Fruit fly (Drosophila melanogaster): ENCODE data around the gene CG32264.
A peak's percentile ranks its signal among the peaks of the same experiment; 100 is the strongest.

The CG32264 gene

DNA sequence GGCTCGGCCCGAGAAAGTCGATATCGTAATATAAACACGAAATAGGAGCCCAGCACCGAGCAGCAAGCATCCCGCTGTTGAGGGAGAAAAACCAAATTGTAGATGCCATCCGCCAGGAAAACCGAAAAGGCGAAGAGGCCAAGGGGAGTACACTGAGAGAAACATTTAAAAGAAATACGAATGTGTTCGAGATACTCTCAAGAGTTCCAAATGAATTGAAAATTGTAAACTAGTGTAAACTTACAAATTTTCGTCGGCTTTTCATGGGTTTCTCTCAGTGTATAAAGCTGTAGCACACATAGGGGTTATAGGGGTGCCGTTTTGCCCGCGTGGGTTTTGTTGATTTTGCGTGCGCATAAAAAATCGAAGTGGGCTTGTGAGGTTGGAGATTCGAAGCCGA is 3.6 kb downstream of the CG32264 start (continued):
- TF ChIP-seq CG18476 (GFP tag; optimal IDR thresholded peaks at IDR 0.05) (peak; percentile 23), pzg (GFP tag; optimal IDR thresholded peaks at IDR 0.05) (peak; percentile 5), Trl (optimal IDR thresholded peaks at IDR 0.05) (no peak), Trl (GFP tag; optimal IDR thresholded peaks at IDR 0.05) (peak; percentile 53), CG15479 (GFP tag; optimal IDR thresholded peaks at IDR 0.05) (no peak), CG18599 (GFP tag; optimal IDR thresholded peaks at IDR 0.05) (peak; percentile 92), tll (GFP tag; optimal IDR thresholded peaks at IDR 0.05) (no peak), gsb-n (tag; optimal IDR thresholded peaks at IDR 0.05) (no peak), al (GFP tag; IDR thresholded peaks at IDR 0.05) (peak; percentile 53; the same call in 1 of the 2 replicates), dmrt99B (tag; optimal IDR thresholded peaks at IDR 0.05) (peak; percentile 71), ase (GFP tag; IDR thresholded peaks at IDR 0.05) (peak; percentile 80), HLH3B (GFP tag; IDR thresholded peaks at IDR 0.05) (peak; percentile 79), CG10366 (GFP tag; IDR thresholded peaks at IDR 0.05) (peak; percentile 69), trh (GFP tag; optimal IDR thresholded peaks at IDR 0.05) (no peak), CG10565 (GFP tag; optimal IDR thresholded peaks at IDR 0.05) (no peak), CG11504 (tag; optimal IDR thresholded peaks at IDR 0.05) (peak; percentile 72), Optix (GFP tag; IDR thresholded peaks at IDR 0.05) (peak; percentile 58; the same call in 2 of the 3 replicates), ERR (GFP tag; optimal IDR thresholded peaks at IDR 0.05) (peak; percentile 86), CG6791 (GFP tag; IDR thresholded peaks at IDR 0.05; ENCODE audit: partially characterized antibody) (no peak), CG6854 (GFP tag; optimal IDR thresholded peaks at IDR 0.05) (peak; percentile 66), fd102C (GFP tag; optimal IDR thresholded peaks at IDR 0.05) (no peak), CG10431 (GFP tag; optimal IDR thresholded peaks at IDR 0.05) (no peak), sd (tag; optimal IDR thresholded peaks at IDR 0.05) (peak; percentile 53), CG1832 (GFP tag; optimal IDR thresholded peaks at IDR 0.05) (no peak), CG11723 (GFP tag; optimal IDR thresholded peaks at IDR 0.05) (peak; percentile 56), Asciz (GFP tag; optimal IDR thresholded peaks at IDR 0.05) (no peak), CG43689 (GFP tag; IDR thresholded peaks at IDR 0.05) (peak; percentile 47; the same call in 1 of the 2 replicates), CG31388 (GFP tag; optimal IDR thresholded peaks at IDR 0.05) (no peak), az2 (GFP tag; optimal IDR thresholded peaks at IDR 0.05) (peak; percentile 71), lbe (GFP tag; optimal IDR thresholded peaks at IDR 0.05) (peak; percentile 6), CG7963 (GFP tag; IDR thresholded peaks at IDR 0.05; ENCODE audit: partially characterized antibody) (no peak), CG11398 (GFP tag; optimal IDR thresholded peaks at IDR 0.05) (peak; percentile 55), twi (tag; optimal IDR thresholded peaks at IDR 0.05) (no peak), ken (GFP tag; IDR thresholded peaks at IDR 0.05) (peak; percentile 39; the same call in 1 of the 3 replicates), wor (GFP tag; IDR thresholded peaks at IDR 0.05) (peak; percentile 42), psq (GFP tag; optimal IDR thresholded peaks at IDR 0.05) (no peak), CG15011 (GFP tag; optimal IDR thresholded peaks at IDR 0.05) (peak; percentile 34), sna (GFP tag; IDR thresholded peaks at IDR 0.05; ENCODE audit: partially characterized antibody) (no peak), C15 (GFP tag; IDR thresholded peaks at IDR 0.05) (0 out of 3 replicates have a peak, but pooled peaks have one; percentile 59), CG7372 (GFP tag; IDR thresholded peaks at IDR 0.05) (peak; percentile 47; the same call in 1 of the 2 replicates), z (GFP tag; IDR thresholded peaks at IDR 0.05) (no peak), Fer3 (tag; optimal IDR thresholded peaks at IDR 0.05) (peak; percentile 71), CG4328 (GFP tag; optimal IDR thresholded peaks at IDR 0.05) (no peak), luna (GFP tag; optimal IDR thresholded peaks at IDR 0.05) (peak; percentile 45), esg (GFP tag; conservative IDR thresholded peaks at IDR 0.05) (peak; percentile 75), CG2199 (GFP tag; IDR thresholded peaks at IDR 0.05) (no peak), CG14965 (GFP tag; optimal IDR thresholded peaks at IDR 0.05; ENCODE audit: borderline replicate concordance) (peak; percentile 14), Nf-YC (tag; optimal IDR thresholded peaks at IDR 0.05) (peak; percentile 63), CG16815 (GFP tag; optimal IDR thresholded peaks at IDR 0.05) (peak; percentile 14), sisA (GFP tag; IDR thresholded peaks at IDR 0.05) (peak; percentile 77), CG10321 (GFP tag; IDR thresholded peaks at IDR 0.05) (0 out of 2 replicates have a peak, but pooled peaks have one; percentile 25)
